Fruit fly (Drosophila melanogaster): Measurements from ENCODE around the gene CG13699.

CG13699 gene

DNA sequence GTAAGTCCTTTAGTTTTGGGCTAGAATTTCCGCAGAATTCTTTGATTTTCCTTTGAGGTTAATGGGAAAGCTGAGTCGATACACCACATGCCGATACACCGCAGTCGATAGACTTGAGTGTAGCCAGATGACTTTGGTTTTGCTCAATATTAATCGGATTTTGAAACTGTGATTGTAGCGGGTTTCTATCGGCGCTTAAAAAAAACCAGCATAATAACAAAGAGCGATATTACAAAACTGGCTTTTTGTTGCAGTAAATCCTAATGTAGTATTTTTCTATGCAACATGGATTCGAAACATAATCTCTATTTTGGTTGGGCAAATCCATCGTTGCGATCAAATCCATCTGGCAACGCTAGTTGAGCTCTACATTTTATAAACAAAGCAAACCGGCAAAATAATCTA, 52.9 kb downstream of the CG13699 start, which contains the start of the genes Polr3D and mus304:
Gene Polr3D (minus strand): TSS at position 116 of the 405 bp plus-strand sequence.
Gene mus304 (plus strand): TSS at position 356 of the 405 bp plus-strand sequence.
- TF ChIP-seq CTCF (optimal IDR thresholded peaks at IDR 0.05) = peak in 1 of 2 experiments; percentile 9
- TF ChIP-seq CG8478 (optimal IDR thresholded peaks at IDR 0.05) = no peak

DNA sequence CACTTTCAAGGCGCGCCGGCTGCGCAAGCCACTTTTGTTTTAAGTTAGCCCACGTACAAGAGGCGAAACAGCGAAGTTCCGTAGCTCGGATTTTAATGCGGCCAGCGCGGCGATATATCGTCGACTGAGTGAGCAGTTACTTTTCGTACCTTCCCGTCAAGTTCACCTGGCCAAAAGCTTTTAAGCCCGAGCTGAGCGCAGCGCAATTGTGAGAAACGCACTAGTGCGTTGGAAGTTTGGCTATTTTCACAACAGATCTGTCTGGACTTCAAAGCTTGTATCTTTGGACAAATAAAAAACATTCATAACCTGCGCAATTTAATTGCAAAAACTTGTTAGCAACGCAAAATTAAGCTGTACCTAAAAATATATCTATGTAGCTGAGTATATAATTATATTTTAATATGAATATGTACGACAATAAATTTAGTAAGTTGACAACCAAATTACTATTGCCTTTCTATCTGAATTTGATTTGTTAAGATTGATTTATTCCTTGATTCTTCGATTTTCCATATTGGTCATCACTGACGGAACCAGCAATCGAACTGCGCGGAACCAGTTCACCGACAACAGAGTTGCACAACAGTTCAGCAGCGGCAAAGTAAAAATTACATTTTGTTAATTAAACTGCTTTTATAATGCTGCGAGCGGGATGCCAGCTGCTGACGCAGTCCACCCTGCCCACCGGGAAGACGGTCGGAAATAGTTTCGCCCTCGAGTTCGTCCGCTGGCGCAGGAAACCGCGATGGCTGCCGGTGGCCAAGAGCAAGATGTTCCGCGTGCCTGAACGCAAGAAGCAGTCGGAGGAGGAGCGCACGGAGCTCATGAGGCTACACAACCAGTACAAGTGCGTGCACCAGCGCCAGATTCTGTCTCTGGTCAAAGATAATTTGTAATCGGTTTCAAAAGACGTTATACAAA, 56.0 kb downstream of the CG13699 start, which contains the start of the genes CG13698 and mRpS26:
Gene CG13698 (minus strand): TSS at position 129 of the 924 bp plus-strand sequence.
Gene mRpS26 (plus strand): TSS at position 559 of the 924 bp plus-strand sequence.
- no peak for TF ChIP-seq CG8478 (optimal IDR thresholded peaks at IDR 0.05)

DNA sequence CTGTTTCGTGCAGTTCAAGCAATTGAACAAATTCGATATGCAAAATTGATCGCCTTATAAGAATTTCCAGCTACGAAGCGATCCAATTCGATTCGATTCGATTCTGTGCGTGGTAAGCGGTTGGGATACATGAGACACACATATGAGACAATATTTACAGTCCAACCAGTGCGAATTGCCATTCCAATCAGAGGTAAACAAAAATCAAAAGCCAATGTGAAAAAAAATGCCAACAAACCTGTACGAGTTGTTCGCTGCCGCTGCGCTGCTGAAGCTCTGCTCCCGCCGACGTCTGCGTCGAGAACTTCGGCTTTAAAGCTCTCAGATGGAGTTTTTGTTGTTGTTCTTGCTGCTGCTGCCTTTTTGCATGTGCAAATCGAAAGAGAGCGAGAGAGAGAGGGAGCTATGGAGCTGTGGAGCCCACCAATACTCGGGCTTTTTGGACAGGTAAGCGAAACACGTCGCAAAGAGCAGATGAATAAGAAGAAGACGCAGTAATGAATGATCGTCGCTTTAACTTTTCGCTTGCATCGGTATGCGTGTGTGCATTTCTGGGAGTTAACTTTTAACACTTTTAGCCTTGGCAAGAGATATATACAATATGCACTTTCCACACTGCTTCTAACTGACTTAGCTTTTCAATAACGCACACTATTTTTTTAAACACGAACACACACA, 56.8 kb downstream of the CG13699 start:
- TF ChIP-seq CTCF (optimal IDR thresholded peaks at IDR 0.05) = no peak
- no peak for TF ChIP-seq CG8478 (optimal IDR thresholded peaks at IDR 0.05)
